Worm (Caenorhabditis elegans) whole organism, mixed stage, embryonic: ENCODE results near the gene sshk-1.

Experiments used
- blmp-1 ChIP-seq: fragments of 150-350 bp; optimal IDR thresholded peaks from 2 replicates; lab custom pipeline; 2014; ENCODE audit warnings: missing biosample characterization, missing genetic modification characterization
- ces-1 ChIP-seq: fragments of 150-350 bp; optimal IDR thresholded peaks from 2 replicates; lab custom pipeline; 2014; ENCODE audit warnings: missing biosample characterization, missing genetic modification reagents, missing genetic modification characterization
- elt-1 ChIP-seq: sonication (generic microtip); optimal IDR thresholded peaks from 2 replicates; lab custom pipeline; 2017; ENCODE audit warnings: missing genetic modification characterization, mild to moderate bottlenecking, missing compliant biosample characterization, antibody characterized with exemption, moderate library complexity, borderline replicate concordance; ENCODE audit not compliant: insufficient read depth
- lsy-2 ChIP-seq: fragments of 150-350 bp; optimal IDR thresholded peaks from 2 replicates; lab custom pipeline; 2014; ENCODE audit warnings: missing biosample characterization, missing genetic modification characterization
- mab-5 ChIP-seq: fragments of 150-350 bp; optimal IDR thresholded peaks from 2 replicates; lab custom pipeline; 2014; ENCODE audit warnings: missing biosample characterization, missing genetic modification characterization
- nhr-12 ChIP-seq: fragments of 150-350 bp; optimal IDR thresholded peaks from 2 replicates; lab custom pipeline; 2014; ENCODE audit warnings: missing biosample characterization, missing genetic modification characterization
- nhr-2 ChIP-seq: fragments of 150-350 bp; optimal IDR thresholded peaks from 2 replicates; lab custom pipeline; 2014; ENCODE audit warnings: missing biosample characterization, missing genetic modification characterization
- nhr-237 ChIP-seq: fragments of 150-350 bp; optimal IDR thresholded peaks from 2 replicates; lab custom pipeline; 2014; ENCODE audit warnings: missing biosample characterization, missing genetic modification characterization
- nhr-28 ChIP-seq: fragments of 150-350 bp; optimal IDR thresholded peaks from 2 replicates; lab custom pipeline; 2014; ENCODE audit warnings: missing biosample characterization, missing genetic modification characterization
- nhr-76 ChIP-seq: sonication (generic microtip); optimal IDR thresholded peaks from 2 replicates; lab custom pipeline; 2017; ENCODE audit warnings: missing biosample characterization, missing genetic modification characterization
- pha-4 ChIP-seq: fragments of 150-350 bp; optimal IDR thresholded peaks from 2 replicates; lab custom pipeline; 2018; ENCODE audit warnings: missing biosample characterization, missing genetic modification reagents, missing genetic modification characterization
- sptf-1 ChIP-seq: sonication (generic microtip); optimal IDR thresholded peaks from 2 replicates; lab custom pipeline; 2017; ENCODE audit warnings: mild to moderate bottlenecking, missing genetic modification characterization, moderate library complexity, missing compliant biosample characterization
- unc-39 ChIP-seq: fragments of 150-350 bp; optimal IDR thresholded peaks from 2 replicates; lab custom pipeline; 2014; ENCODE audit warnings: missing biosample characterization, missing genetic modification characterization
- ztf-11 ChIP-seq: fragments of 150-350 bp; optimal IDR thresholded peaks from 2 replicates; lab custom pipeline; 2014; ENCODE audit warnings: missing biosample characterization, missing genetic modification characterization

DNA sequence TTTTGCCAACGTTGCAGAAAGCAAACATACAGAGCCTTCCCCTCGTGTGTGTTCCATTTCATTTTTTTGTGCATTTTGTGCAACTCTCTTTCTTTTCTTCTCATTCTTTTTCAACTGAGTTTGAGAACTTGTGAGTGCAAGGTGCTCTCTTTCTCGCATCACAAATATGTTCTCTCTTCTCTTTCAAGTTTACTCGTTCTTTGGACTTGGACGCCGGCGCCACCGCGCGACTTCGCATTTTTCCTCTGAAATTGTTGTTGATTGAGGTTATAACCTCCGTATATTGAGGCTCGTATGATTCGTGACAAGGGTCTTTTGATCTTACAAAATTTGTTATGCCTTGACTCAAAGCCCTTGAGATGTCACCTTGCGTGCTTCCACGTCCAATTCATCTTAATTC is 39.2 kb upstream of the sshk-1 start:
- TF ChIP-seq nhr-2 (tag; lab: Kevin White, UChicago) (no peak), ces-1 (GFP tag; lab: Kevin White, UChicago) (no peak), ztf-11 (tag; lab: Kevin White, UChicago) (no peak), nhr-237 (no peak), sptf-1 (tag; lab: Kevin White, UChicago) (no peak), nhr-28 (tag; lab: Kevin White, UChicago) (no peak), elt-1 (tag; lab: Kevin White, UChicago) (no peak), nhr-12 (tag; lab: Kevin White, UChicago) (no peak), pha-4 (tag; lab: Kevin White, UChicago) (no peak), nhr-76 (no peak), blmp-1 (tag; lab: Kevin White, UChicago) (no peak), lsy-2 (no peak), mab-5 (tag; lab: Kevin White, UChicago) (no peak), unc-39 (tag; lab: Kevin White, UChicago) (no peak)
